Fruit fly (Drosophila melanogaster): Measurements from ENCODE around the gene Ccp84Ad.

- TF ChIP-seq CG4496 (GFP tag; IDR thresholded peaks at IDR 0.05): no peak
- TF ChIP-seq Pif1A (GFP tag; optimal IDR thresholded peaks at IDR 0.05): no peak
- no peak for TF ChIP-seq gl (tag; optimal IDR thresholded peaks at IDR 0.05)
- no peak for TF ChIP-seq CG17806 (tag; optimal IDR thresholded peaks at IDR 0.05)
- no peak for TF ChIP-seq CG32121 (GFP tag; IDR thresholded peaks at IDR 0.05)
- TF ChIP-seq CG10348 (GFP tag; IDR thresholded peaks at IDR 0.05): no peak
- TF ChIP-seq CG8159 (tag; optimal IDR thresholded peaks at IDR 0.05): no peak
- TF ChIP-seq CG8301 (tag; optimal IDR thresholded peaks at IDR 0.05): no peak
These were observed 8.4 kb upstream of the Ccp84Ad start, which contains the start of gene Edg84A for dm6 chr3R:6684145-6684544.

All from whole organism, pupa.